Comparison of ENCODE assay signal across 4 worm cellular contexts in genomic region chrX:3127626-3128142, ce11.
TF ChIP-seq lines count a peak whose summit lies in the region.

No protein-coding gene starts in this region.

TF ChIP-seq in whole organism, L2 larva, 48 proteins besides CTCF, POLR2A, EP300 and RAD21 (continues in another document):
- TF ChIP-seq sma-9 (GFP tag; optimal IDR thresholded peaks at IDR 0.05; lab: Kevin White, UChicago), result peak; percentile 87
- TF ChIP-seq sma-9 (tag; optimal IDR thresholded peaks at IDR 0.05; lab: Kevin White, UChicago), result no peak
- TF ChIP-seq lin-13 (GFP tag; optimal IDR thresholded peaks at IDR 0.05; lab: Kevin White, UChicago), result peak; percentile 84
- TF ChIP-seq ztf-1 (GFP tag; conservative IDR thresholded peaks at IDR 0.05; lab: Robert Waterston, UW), result no peak
- TF ChIP-seq crh-2 (tag; optimal IDR thresholded peaks at IDR 0.05; lab: Kevin White, UChicago), result peak; percentile 96
- TF ChIP-seq mdl-1 (tag; optimal IDR thresholded peaks at IDR 0.05; lab: Kevin White, UChicago), result peak; percentile 67 to 87
- peak; percentile 56 for TF ChIP-seq gmeb-1 (tag; optimal IDR thresholded peaks at IDR 0.05; lab: Kevin White, UChicago)
- peak; percentile 91 for TF ChIP-seq zag-1 (tag; optimal IDR thresholded peaks at IDR 0.05; lab: Kevin White, UChicago)
- TF ChIP-seq egl-27 (tag; optimal IDR thresholded peaks at IDR 0.05; lab: Kevin White, UChicago), result peak; percentile 95
- TF ChIP-seq sma-3 (GFP tag; optimal IDR thresholded peaks at IDR 0.05; lab: Kevin White, UChicago), result peak; percentile 92
- TF ChIP-seq ztf-11 (tag; optimal IDR thresholded peaks at IDR 0.05; lab: Kevin White, UChicago), result peak; percentile 9
- peak; percentile 92 for TF ChIP-seq unc-39 (tag; optimal IDR thresholded peaks at IDR 0.05; lab: Kevin White, UChicago)
- TF ChIP-seq F13H6.1 (tag; optimal IDR thresholded peaks at IDR 0.05; lab: Kevin White, UChicago), result peak; percentile 98
- peak; percentile 71 for TF ChIP-seq lin-39 (tag; optimal IDR thresholded peaks at IDR 0.05; lab: Kevin White, UChicago)
- peak; percentile 21 for TF ChIP-seq nhr-237 (tag; optimal IDR thresholded peaks at IDR 0.05; lab: Kevin White, UChicago)
- TF ChIP-seq nhr-21 (tag; optimal IDR thresholded peaks at IDR 0.05; lab: Kevin White, UChicago), result peak; percentile 85
- peak; percentile 98 for TF ChIP-seq unc-55 (GFP tag; optimal IDR thresholded peaks at IDR 0.05; lab: Kevin White, UChicago)
- peak; percentile 90 for TF ChIP-seq blmp-1 (tag; optimal IDR thresholded peaks at IDR 0.05; lab: Kevin White, UChicago; ENCODE audit: insufficient read depth)
- peak; percentile 93 for TF ChIP-seq Y55F3AM.14 (GFP tag; optimal IDR thresholded peaks at IDR 0.05; lab: Kevin White, UChicago)
- TF ChIP-seq ZK546.5 (tag; optimal IDR thresholded peaks at IDR 0.05; lab: Kevin White, UChicago), result no peak
- TF ChIP-seq nhr-6 (tag; optimal IDR thresholded peaks at IDR 0.05; lab: Kevin White, UChicago), result peak; percentile 91
- TF ChIP-seq lsy-2 (tag; optimal IDR thresholded peaks at IDR 0.05; lab: Kevin White, UChicago), result peak; percentile 78 to 88
- TF ChIP-seq ztf-4 (tag; optimal IDR thresholded peaks at IDR 0.05; lab: Kevin White, UChicago), result peak; percentile 87

TF ChIP-seq in whole organism, L4 larva, 104 proteins besides CTCF, POLR2A, EP300 and RAD21 (continues in another document):
- no peak for TF ChIP-seq snpc-4 (tag; optimal IDR thresholded peaks at IDR 0.05; lab: Kevin White, UChicago)
- peak; percentile 86 for TF ChIP-seq hlh-30 (tag; optimal IDR thresholded peaks at IDR 0.05; lab: Kevin White, UChicago; ENCODE audit: insufficient read depth)
- no peak for TF ChIP-seq unc-130 (GFP tag; optimal IDR thresholded peaks at IDR 0.05; lab: Kevin White, UChicago)
- peak; percentile 65; the same call in 1 of the 2 replicates for TF ChIP-seq tag-97 (GFP tag; IDR thresholded peaks at IDR 0.05; lab: Robert Waterston, UW)
- TF ChIP-seq ceh-44 (GFP tag; IDR thresholded peaks at IDR 0.05; lab: Robert Waterston, UW), result 0 out of 2 replicates have a peak, but pooled peaks have one; percentile 26
- no peak for TF ChIP-seq madf-5 (GFP tag; IDR thresholded peaks at IDR 0.05; lab: Robert Waterston, UW)
- no peak for TF ChIP-seq aly-2 (tag; optimal IDR thresholded peaks at IDR 0.05; lab: Kevin White, UChicago)
- TF ChIP-seq ZK546.5 (tag; optimal IDR thresholded peaks at IDR 0.05; lab: Kevin White, UChicago), result peak in 1 of 2 experiments; percentile 50
- TF ChIP-seq duxl-1 (tag; optimal IDR thresholded peaks at IDR 0.05; lab: Kevin White, UChicago; ENCODE audit: poor library complexity), result peak; percentile 59
- TF ChIP-seq daf-16 (GFP tag; optimal IDR thresholded peaks at IDR 0.05; lab: Kevin White, UChicago), result peak; percentile 41 to 66
- peak; percentile 64 for TF ChIP-seq daf-16 (tag; optimal IDR thresholded peaks at IDR 0.05; lab: Kevin White, UChicago)
- TF ChIP-seq snpc-1.2 (GFP tag; IDR thresholded peaks at IDR 0.05; lab: Robert Waterston, UW), result no peak
- no peak for TF ChIP-seq nhr-237 (tag; optimal IDR thresholded peaks at IDR 0.05; lab: Kevin White, UChicago)
- TF ChIP-seq mes-2 (tag; optimal IDR thresholded peaks at IDR 0.05; lab: Kevin White, UChicago; ENCODE audit: poor library complexity, severe bottlenecking), result peak; percentile 83
- TF ChIP-seq nhr-76 (tag; optimal IDR thresholded peaks at IDR 0.05; lab: Kevin White, UChicago), result no peak
- no peak for TF ChIP-seq lin-15B (tag; optimal IDR thresholded peaks at IDR 0.05; lab: Kevin White, UChicago)
- TF ChIP-seq T20F7.1 (GFP tag; optimal IDR thresholded peaks at IDR 0.05; lab: Kevin White, UChicago), result no peak
- peak; percentile 21 for TF ChIP-seq ces-1 (GFP tag; optimal IDR thresholded peaks at IDR 0.05; lab: Kevin White, UChicago)
- no peak for TF ChIP-seq fos-1 (tag; optimal IDR thresholded peaks at IDR 0.05; lab: Kevin White, UChicago)
- TF ChIP-seq fkh-10 (GFP tag; optimal IDR thresholded peaks at IDR 0.05; lab: Kevin White, UChicago), result peak; percentile 91
- peak; percentile 71 for TF ChIP-seq T26A8.4 (GFP tag; IDR thresholded peaks at IDR 0.05; lab: Robert Waterston, UW)
- no peak for TF ChIP-seq nhr-41 (GFP tag; IDR thresholded peaks at IDR 0.05; lab: Robert Waterston, UW)
- peak; percentile 16 for TF ChIP-seq attf-4 (tag; optimal IDR thresholded peaks at IDR 0.05; lab: Kevin White, UChicago)

TF ChIP-seq in whole organism, late embryonic, 69 proteins besides CTCF, POLR2A, EP300 and RAD21 (continues in another document):
- TF ChIP-seq ttx-3 (tag; optimal IDR thresholded peaks at IDR 0.05; lab: Kevin White, UChicago) (no peak), ceh-6 (GFP tag; optimal IDR thresholded peaks at IDR 0.05; lab: Kevin White, UChicago) (peak; percentile 52), sdc-2 (tag; optimal IDR thresholded peaks at IDR 0.05; lab: Kevin White, UChicago) (peak; percentile 88), elt-4 (tag; optimal IDR thresholded peaks at IDR 0.05; lab: Kevin White, UChicago) (no peak), T23F11.4 (GFP tag; optimal IDR thresholded peaks at IDR 0.05; lab: Kevin White, UChicago) (peak; percentile 72), rnt-1 (tag; optimal IDR thresholded peaks at IDR 0.05; lab: Kevin White, UChicago) (peak; percentile 88), ceh-19 (GFP tag; optimal IDR thresholded peaks at IDR 0.05; lab: Kevin White, UChicago) (peak; percentile 84), ceh-18 (tag; optimal IDR thresholded peaks at IDR 0.05; lab: Kevin White, UChicago) (peak; percentile 98), pha-4 (tag; optimal IDR thresholded peaks at IDR 0.05; lab: Kevin White, UChicago) (no peak), pros-1 (tag; optimal IDR thresholded peaks at IDR 0.05; lab: Kevin White, UChicago) (peak; percentile 93), C08G9.2 (tag; optimal IDR thresholded peaks at IDR 0.05; lab: Kevin White, UChicago) (peak; percentile 47), C38D4.7 (GFP tag; optimal IDR thresholded peaks at IDR 0.05; lab: Kevin White, UChicago) (no peak), elt-2 (tag; optimal IDR thresholded peaks at IDR 0.05; lab: Kevin White, UChicago) (peak; percentile 55), odd-2 (tag; optimal IDR thresholded peaks at IDR 0.05; lab: Kevin White, UChicago) (no peak), Y22D7AL.16 (tag; optimal IDR thresholded peaks at IDR 0.05; lab: Kevin White, UChicago) (peak; percentile 42), hlh-8 (tag; optimal IDR thresholded peaks at IDR 0.05; lab: Kevin White, UChicago) (peak; percentile 56), eyg-1 (tag; optimal IDR thresholded peaks at IDR 0.05; lab: Kevin White, UChicago) (peak; percentile 59), unc-42 (tag; optimal IDR thresholded peaks at IDR 0.05; lab: Kevin White, UChicago) (peak; percentile 94), fkh-10 (GFP tag; optimal IDR thresholded peaks at IDR 0.05; lab: Kevin White, UChicago) (peak; percentile 54), ceh-31 (tag; optimal IDR thresholded peaks at IDR 0.05; lab: Kevin White, UChicago) (peak; percentile 99), ceh-34 (tag; optimal IDR thresholded peaks at IDR 0.05; lab: Kevin White, UChicago) (peak; percentile 97), ceh-9 (tag; optimal IDR thresholded peaks at IDR 0.05; lab: Kevin White, UChicago) (no peak), mec-3 (tag; optimal IDR thresholded peaks at IDR 0.05; lab: Kevin White, UChicago; ENCODE audit: borderline replicate concordance) (no peak), K09A11.1 (tag; optimal IDR thresholded peaks at IDR 0.05; lab: Kevin White, UChicago; ENCODE audit: insufficient read depth) (peak; percentile 44), ceh-48 (tag; optimal IDR thresholded peaks at IDR 0.05; lab: Kevin White, UChicago) (peak; percentile 65)

TF ChIP-seq in whole organism, mixed stage, embryonic, 35 proteins besides CTCF, POLR2A, EP300 and RAD21 (continues in another document):
- TF ChIP-seq drap-1 (GFP tag; optimal IDR thresholded peaks at IDR 0.05; lab: Kevin White, UChicago) (peak; percentile 93), lin-32 (GFP tag; optimal IDR thresholded peaks at IDR 0.05; lab: Kevin White, UChicago) (peak; percentile 48), blmp-1 (tag; optimal IDR thresholded peaks at IDR 0.05; lab: Kevin White, UChicago) (peak; percentile 86), nhr-76 (tag; optimal IDR thresholded peaks at IDR 0.05; lab: Kevin White, UChicago) (no peak), cnd-1 (tag; optimal IDR thresholded peaks at IDR 0.05; lab: Kevin White, UChicago) (peak; percentile 83), ztf-11 (tag; optimal IDR thresholded peaks at IDR 0.05; lab: Kevin White, UChicago) (peak; percentile 75), unc-120 (tag; optimal IDR thresholded peaks at IDR 0.05; lab: Kevin White, UChicago; ENCODE audit: poor library complexity, severe bottlenecking) (peak; percentile 55), zip-8 (tag; optimal IDR thresholded peaks at IDR 0.05; lab: Kevin White, UChicago) (no peak), sptf-1 (tag; optimal IDR thresholded peaks at IDR 0.05; lab: Kevin White, UChicago) (peak; percentile 88), hlh-1 (tag; optimal IDR thresholded peaks at IDR 0.05; lab: Kevin White, UChicago) (peak; percentile 77), nhr-12 (tag; optimal IDR thresholded peaks at IDR 0.05; lab: Kevin White, UChicago) (no peak), lsy-2 (tag; optimal IDR thresholded peaks at IDR 0.05; lab: Kevin White, UChicago) (peak; percentile 58), ceh-83 (GFP tag; optimal IDR thresholded peaks at IDR 0.05; lab: Kevin White, UChicago) (peak; percentile 44), sem-2 (GFP tag; optimal IDR thresholded peaks at IDR 0.05; lab: Kevin White, UChicago) (peak; percentile 35), unc-39 (tag; optimal IDR thresholded peaks at IDR 0.05; lab: Kevin White, UChicago) (peak; percentile 4), mls-2 (tag; optimal IDR thresholded peaks at IDR 0.05; lab: Kevin White, UChicago) (peak; percentile 95), nhr-2 (tag; optimal IDR thresholded peaks at IDR 0.05; lab: Kevin White, UChicago) (no peak), nhr-237 (tag; optimal IDR thresholded peaks at IDR 0.05; lab: Kevin White, UChicago) (peak; percentile 93), ceh-39 (tag; optimal IDR thresholded peaks at IDR 0.05; lab: Kevin White, UChicago) (peak; percentile 50), mep-1 (tag; optimal IDR thresholded peaks at IDR 0.05; lab: Kevin White, UChicago) (peak; percentile 96), pha-4 (tag; optimal IDR thresholded peaks at IDR 0.05; lab: Kevin White, UChicago) (peak; percentile 94), elt-3 (tag; optimal IDR thresholded peaks at IDR 0.05; lab: Kevin White, UChicago) (peak; percentile 61), lin-13 (tag; optimal IDR thresholded peaks at IDR 0.05; lab: Kevin White, UChicago) (peak; percentile 91), unc-62 (GFP tag; optimal IDR thresholded peaks at IDR 0.05; lab: Kevin White, UChicago) (peak; percentile 91), ham-2 (GFP tag; optimal IDR thresholded peaks at IDR 0.05; lab: Kevin White, UChicago) (peak; percentile 74), tbx-8 (GFP tag; optimal IDR thresholded peaks at IDR 0.05; lab: Kevin White, UChicago) (peak; percentile 23), M03D4.4 (tag; optimal IDR thresholded peaks at IDR 0.05; lab: Kevin White, UChicago) (peak; percentile 78), ces-1 (GFP tag; optimal IDR thresholded peaks at IDR 0.05; lab: Kevin White, UChicago) (peak; percentile 93), bed-3 (GFP tag; optimal IDR thresholded peaks at IDR 0.05; lab: Kevin White, UChicago) (no peak)
